Worm (Caenorhabditis elegans): Measurements from ENCODE around the gene srxa-12.

Gene srxa-12

DNA sequence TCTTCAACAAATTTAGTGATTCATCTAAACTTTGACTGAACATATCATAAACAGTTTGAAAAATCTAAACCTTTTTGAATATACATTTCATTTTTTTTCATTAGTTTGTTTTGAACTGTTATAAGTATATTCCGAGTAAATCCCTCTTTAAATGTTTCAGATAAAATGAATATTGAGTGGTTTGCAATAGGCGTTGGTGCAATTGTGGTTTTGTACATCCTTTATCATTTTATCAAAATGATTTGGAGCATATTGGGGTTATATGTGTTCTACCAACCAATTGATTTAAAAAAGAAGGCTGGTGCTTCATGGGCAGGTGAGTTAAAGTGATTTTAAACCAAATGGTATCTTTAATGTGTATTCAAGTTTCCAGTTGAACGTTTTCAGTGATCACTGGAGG lies 22.1 kb upstream of the srxa-12 start, which contains the start of gene stdh-3:
TSS of gene stdh-3 (plus strand) at position 166 of the 400 bp plus-strand sequence.
- TF ChIP-seq aly-1 (tag; optimal IDR thresholded peaks at IDR 0.05) (no peak), hmg-4 (GFP tag; optimal IDR thresholded peaks at IDR 0.05) (no peak), hmbx-1 (tag; optimal IDR thresholded peaks at IDR 0.05) (no peak), F13C5.2 (tag; optimal IDR thresholded peaks at IDR 0.05) (no peak), B0310.2 (tag; optimal IDR thresholded peaks at IDR 0.05) (no peak), ceh-13 (GFP tag; optimal IDR thresholded peaks at IDR 0.05) (no peak), ama-1 (optimal IDR thresholded peaks at IDR 0.05) (no peak), ets-7 (tag; optimal IDR thresholded peaks at IDR 0.05) (no peak), sea-1 (GFP tag; conservative IDR thresholded peaks at IDR 0.05) (no peak), pes-1 (GFP tag; IDR thresholded peaks at IDR 0.05) (no peak), tbx-11 (GFP tag; IDR thresholded peaks at IDR 0.05) (no peak), flt-1 (GFP tag; IDR thresholded peaks at IDR 0.05) (no peak), ceh-36 (tag; optimal IDR thresholded peaks at IDR 0.05) (no peak)

DNA sequence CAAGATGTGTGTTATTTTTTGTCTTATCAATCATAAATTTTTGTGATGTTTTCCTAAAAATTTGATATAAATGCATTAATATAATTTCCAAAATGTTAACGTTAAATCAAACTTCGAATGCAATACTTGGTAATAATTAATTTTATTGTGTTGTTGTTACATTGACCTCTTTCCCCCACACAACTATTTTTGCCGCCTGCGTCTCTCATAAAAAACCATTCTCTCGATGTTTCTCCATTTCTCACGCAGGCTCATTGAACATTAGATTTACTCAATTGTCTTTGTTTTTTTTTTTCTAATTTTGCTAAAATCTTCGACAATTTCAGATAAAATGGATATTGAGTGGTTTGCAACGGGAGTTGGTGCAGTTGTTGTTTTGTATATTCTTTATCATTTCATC lies 20.3 kb upstream of the srxa-12 start, which contains the start of gene stdh-1:
TSS of gene stdh-1 (plus strand) at position 327 of the 400 bp plus-strand sequence.
- no peak for TF ChIP-seq pes-1 (GFP tag; IDR thresholded peaks at IDR 0.05)

DNA sequence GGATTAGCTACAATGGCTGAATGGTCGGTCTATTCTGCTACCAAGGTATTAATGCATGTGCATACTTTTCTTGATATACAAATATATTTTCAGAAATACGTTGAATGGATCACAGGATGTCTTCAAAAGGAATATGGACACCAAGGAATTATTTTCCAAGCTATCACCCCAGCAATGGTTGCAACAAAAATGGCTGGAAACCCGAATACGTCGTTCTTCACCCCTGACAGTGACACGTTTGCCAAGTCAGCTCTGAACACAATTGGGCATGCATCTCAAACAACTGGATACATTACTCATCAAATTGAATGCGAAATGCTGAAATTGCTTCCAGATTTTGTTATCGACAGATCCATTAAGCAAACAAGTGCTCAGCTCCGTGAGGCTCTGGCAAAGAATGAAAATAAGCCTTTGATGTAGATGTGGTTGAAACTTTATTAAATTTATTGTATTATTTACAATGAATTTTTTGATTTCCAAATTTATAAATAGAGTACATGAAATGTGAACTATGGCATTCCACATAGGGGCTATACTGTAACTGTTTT lies 18.9 kb upstream of the srxa-12 start:
- TF ChIP-seq tbx-37 (GFP tag; conservative IDR thresholded peaks at IDR 0.05): no peak
- TF ChIP-seq sea-1 (GFP tag; conservative IDR thresholded peaks at IDR 0.05): no peak
- no peak for TF ChIP-seq ama-1 (optimal IDR thresholded peaks at IDR 0.05)
- no peak for TF ChIP-seq tra-4 (tag; optimal IDR thresholded peaks at IDR 0.05)

DNA sequence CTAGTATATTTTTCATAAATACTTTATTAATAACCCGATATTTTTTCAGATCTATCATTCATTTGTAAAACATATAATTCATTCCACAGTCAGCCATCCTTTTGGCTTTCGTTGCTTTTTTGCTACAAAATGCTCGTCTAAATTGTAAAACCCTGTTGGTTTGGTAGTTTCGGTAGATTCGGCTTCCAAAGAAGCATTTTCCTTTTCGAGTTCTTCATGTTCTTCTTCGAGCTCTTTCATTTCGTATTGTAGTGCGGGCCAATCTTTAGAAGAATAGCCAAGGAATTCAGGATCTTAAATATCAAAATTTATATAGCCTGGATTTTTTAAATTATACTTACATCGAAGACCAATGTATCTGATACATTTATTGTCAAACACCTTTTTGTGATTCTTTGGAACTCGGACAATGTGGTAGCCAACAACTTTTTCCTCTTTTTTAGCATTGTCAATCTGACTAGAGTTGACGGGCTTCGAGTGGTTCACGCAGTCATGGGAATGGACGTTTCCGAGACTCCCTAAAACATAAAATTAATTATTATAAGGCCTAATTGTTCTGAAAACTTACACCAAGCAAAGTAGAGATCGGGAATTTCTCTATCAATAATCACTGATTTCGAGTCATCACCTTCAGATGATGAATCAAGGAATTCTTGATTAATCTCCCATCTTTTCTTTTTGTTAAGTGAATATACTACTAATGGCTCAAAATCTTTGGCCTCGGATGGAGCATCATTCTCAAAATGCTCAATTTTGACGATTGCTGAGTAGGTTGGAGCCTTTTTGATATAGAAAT lies 18.2 kb upstream of the srxa-12 start:
- TF ChIP-seq aly-1 (tag; optimal IDR thresholded peaks at IDR 0.05) (no peak), B0310.2 (tag; optimal IDR thresholded peaks at IDR 0.05) (no peak), tbx-11 (GFP tag; IDR thresholded peaks at IDR 0.05) (no peak), sea-1 (GFP tag; conservative IDR thresholded peaks at IDR 0.05) (no peak), pes-1 (GFP tag; IDR thresholded peaks at IDR 0.05) (no peak), hmbx-1 (tag; optimal IDR thresholded peaks at IDR 0.05) (no peak), F13C5.2 (tag; optimal IDR thresholded peaks at IDR 0.05) (no peak), ama-1 (optimal IDR thresholded peaks at IDR 0.05) (no peak), ceh-36 (tag; optimal IDR thresholded peaks at IDR 0.05) (no peak)

DNA sequence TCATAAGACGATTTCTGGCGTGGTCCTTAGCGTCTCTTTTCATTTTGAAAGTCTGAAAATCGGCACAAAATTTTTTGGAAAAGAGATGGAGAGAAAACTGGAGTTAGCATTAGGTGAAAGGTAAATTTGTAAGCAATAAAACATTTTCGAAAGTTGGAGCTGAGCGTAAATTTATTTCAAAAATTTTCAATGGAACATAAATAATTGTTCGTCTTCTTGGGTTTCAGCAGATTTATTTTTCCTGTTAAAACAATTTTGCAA lies 17.7 kb upstream of the srxa-12 start, which contains the start of gene C06B3.6:
TSS of gene C06B3.6 (minus strand) at position 52 of the 261 bp plus-strand sequence.
- no peak for TF ChIP-seq aly-1 (tag; optimal IDR thresholded peaks at IDR 0.05)
- TF ChIP-seq tbx-37 (GFP tag; conservative IDR thresholded peaks at IDR 0.05): no peak
- no peak for TF ChIP-seq hnd-1 (tag; optimal IDR thresholded peaks at IDR 0.05)
- TF ChIP-seq F13C5.2 (tag; optimal IDR thresholded peaks at IDR 0.05): no peak
- TF ChIP-seq ama-1 (optimal IDR thresholded peaks at IDR 0.05): no peak
- TF ChIP-seq ceh-13 (GFP tag; optimal IDR thresholded peaks at IDR 0.05): no peak
- TF ChIP-seq tbx-11 (GFP tag; IDR thresholded peaks at IDR 0.05): no peak
- TF ChIP-seq hmg-4 (GFP tag; optimal IDR thresholded peaks at IDR 0.05): no peak
- no peak for TF ChIP-seq tra-4 (tag; optimal IDR thresholded peaks at IDR 0.05)
- no peak for TF ChIP-seq sea-1 (GFP tag; conservative IDR thresholded peaks at IDR 0.05)
- TF ChIP-seq scrt-1 (GFP tag; IDR thresholded peaks at IDR 0.05): no peak
- no peak for TF ChIP-seq pes-1 (GFP tag; IDR thresholded peaks at IDR 0.05)

DNA sequence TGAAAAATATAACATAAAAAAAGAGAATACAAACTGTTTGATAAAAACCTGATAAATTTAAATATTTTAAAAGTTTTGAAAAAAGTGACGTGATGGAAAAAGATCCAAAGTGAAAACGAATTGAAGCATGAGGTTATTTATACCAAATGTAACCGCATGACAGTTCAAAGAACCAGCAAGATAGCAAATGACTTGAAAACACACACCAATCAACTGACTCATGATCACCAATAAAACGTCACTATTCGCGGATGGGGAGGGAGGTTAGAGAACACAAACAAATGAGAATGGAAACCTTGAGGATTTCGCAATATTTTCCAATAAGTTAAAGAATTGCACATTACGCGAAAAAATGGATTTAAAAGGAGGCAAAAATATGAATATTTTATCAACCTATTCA lies 17.1 kb upstream of the srxa-12 start, which contains the start of gene C06B3.7:
TSS of gene C06B3.7 (plus strand) at position 287 of the 400 bp plus-strand sequence.
- TF ChIP-seq hnd-1 (tag; optimal IDR thresholded peaks at IDR 0.05) (no peak), flt-1 (GFP tag; IDR thresholded peaks at IDR 0.05) (no peak), hmbx-1 (tag; optimal IDR thresholded peaks at IDR 0.05) (no peak), ceh-13 (GFP tag; optimal IDR thresholded peaks at IDR 0.05) (no peak), hmg-4 (GFP tag; optimal IDR thresholded peaks at IDR 0.05) (no peak), tbx-11 (GFP tag; IDR thresholded peaks at IDR 0.05) (no peak), F13C5.2 (tag; optimal IDR thresholded peaks at IDR 0.05) (no peak)

DNA sequence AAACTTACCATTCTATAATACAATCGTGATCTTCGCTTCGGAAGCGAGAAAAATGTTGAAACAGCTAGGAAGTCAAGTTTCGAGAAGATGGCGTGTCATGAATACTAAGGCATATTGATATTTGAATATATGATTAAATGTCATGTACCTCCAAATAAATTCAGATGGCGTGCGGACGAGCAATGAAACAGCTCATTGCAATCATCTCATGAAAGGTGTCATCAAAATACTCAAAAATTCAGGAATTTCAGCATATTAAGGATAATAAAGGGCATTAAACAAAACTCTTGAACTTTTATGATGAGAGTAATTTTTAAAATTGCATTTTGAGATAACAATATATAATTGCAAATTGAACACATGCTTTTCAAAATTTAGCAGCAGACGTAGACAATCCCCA lies 11.1 kb upstream of the srxa-12 start, which contains the start of gene gcy-32:
TSS of gene gcy-32 (minus strand) at position 101 of the 400 bp plus-strand sequence.
- TF ChIP-seq tbx-11 (GFP tag; IDR thresholded peaks at IDR 0.05): no peak

DNA sequence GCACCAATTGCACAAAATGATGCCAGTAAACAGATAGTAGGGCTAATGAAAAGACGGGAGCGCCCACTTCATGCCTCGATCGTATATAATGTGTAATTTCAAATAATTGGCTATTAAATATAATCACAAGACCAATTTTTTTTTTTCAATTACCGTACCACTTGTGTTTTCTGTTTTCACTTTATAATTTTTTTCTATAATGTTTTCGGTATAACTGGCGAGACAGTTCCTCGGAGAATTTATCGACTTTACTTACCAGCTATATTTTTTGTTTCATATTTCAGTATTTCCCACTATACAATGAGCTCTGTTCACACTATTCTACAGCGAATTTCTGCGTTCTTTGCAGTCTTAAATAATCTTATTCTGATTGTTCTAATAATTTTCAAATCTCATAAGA lies 10.3 kb upstream of the srxa-12 start, which contains the start of gene str-252:
TSS of gene str-252 (plus strand) at position 301 of the 400 bp plus-strand sequence.
- TF ChIP-seq scrt-1 (GFP tag; IDR thresholded peaks at IDR 0.05): no peak
- no peak for TF ChIP-seq F13C5.2 (tag; optimal IDR thresholded peaks at IDR 0.05)
- no peak for TF ChIP-seq hmg-4 (GFP tag; optimal IDR thresholded peaks at IDR 0.05)
- no peak for TF ChIP-seq ama-1 (optimal IDR thresholded peaks at IDR 0.05)
- no peak for TF ChIP-seq ceh-36 (tag; optimal IDR thresholded peaks at IDR 0.05)
- no peak for TF ChIP-seq hmbx-1 (tag; optimal IDR thresholded peaks at IDR 0.05)
- no peak for TF ChIP-seq ceh-13 (GFP tag; optimal IDR thresholded peaks at IDR 0.05)
- no peak for TF ChIP-seq B0310.2 (tag; optimal IDR thresholded peaks at IDR 0.05)
- TF ChIP-seq flt-1 (GFP tag; IDR thresholded peaks at IDR 0.05): no peak
- TF ChIP-seq tbx-11 (GFP tag; IDR thresholded peaks at IDR 0.05): no peak
- TF ChIP-seq aly-1 (tag; optimal IDR thresholded peaks at IDR 0.05): no peak
- no peak for TF ChIP-seq tra-4 (tag; optimal IDR thresholded peaks at IDR 0.05)
- no peak for TF ChIP-seq sea-1 (GFP tag; conservative IDR thresholded peaks at IDR 0.05)
- TF ChIP-seq pes-1 (GFP tag; IDR thresholded peaks at IDR 0.05): no peak
- no peak for TF ChIP-seq hnd-1 (tag; optimal IDR thresholded peaks at IDR 0.05)
- no peak for TF ChIP-seq tbx-37 (GFP tag; conservative IDR thresholded peaks at IDR 0.05)
- TF ChIP-seq ets-7 (tag; optimal IDR thresholded peaks at IDR 0.05): no peak

Measured in whole organism, early embryonic.